Fruit fly (Drosophila melanogaster): ENCODE results near the gene Fgop2.

dm6 chr2L:6925114-6925513 is 20.0 kb downstream of the Fgop2 start:
- no peak for TF ChIP-seq Sox102F (GFP tag; optimal IDR thresholded peaks at IDR 0.05)
- TF ChIP-seq CG8119 (GFP tag; IDR thresholded peaks at IDR 0.05) = no peak
- no peak for TF ChIP-seq achi (GFP tag; optimal IDR thresholded peaks at IDR 0.05)
- no peak for TF ChIP-seq CG6854 (GFP tag; optimal IDR thresholded peaks at IDR 0.05)
- no peak for TF ChIP-seq Blimp-1 (GFP tag; optimal IDR thresholded peaks at IDR 0.05)
- no peak for TF ChIP-seq CG15336 (GFP tag; IDR thresholded peaks at IDR 0.05)
- TF ChIP-seq CG34406 (GFP tag; optimal IDR thresholded peaks at IDR 0.05) = no peak

All from whole organism, prepupa.